Worm (Caenorhabditis elegans): ENCODE results near the gene C14C11.1.

ce11 chrV:5677947-5678346 lies 14.5 kb downstream of the C14C11.1 start:
- TF ChIP-seq daf-8 (GFP tag; IDR thresholded peaks at IDR 0.05): no peak
- no peak for TF ChIP-seq mdl-1 (tag; optimal IDR thresholded peaks at IDR 0.05)
- no peak for TF ChIP-seq dmd-6 (GFP tag; IDR thresholded peaks at IDR 0.05)
- no peak for TF ChIP-seq lin-38 (GFP tag; IDR thresholded peaks at IDR 0.05)

Measured in whole organism, L4 larva.